Fruit fly (Drosophila melanogaster) whole organism, embryonic: Measurements from ENCODE around the gene CG13766.

ENCODE experiments used
- Abd-B ChIP-seq: fragments of 200-800 bp; sonication (Bioruptor generic); optimal IDR thresholded peaks from 2 replicates; lab custom pipeline; 2018; ENCODE audit warnings: missing biosample characterization, mild to moderate bottlenecking, missing genetic modification characterization, moderate library complexity
- Asciz ChIP-seq: fragments of 200-800 bp; sonication (Bioruptor generic); optimal IDR thresholded peaks from 2 replicates; lab custom pipeline; 2017; ENCODE audit warnings: missing biosample characterization, mild to moderate bottlenecking, missing genetic modification characterization, missing genetic modification reagents
- Bteb2 ChIP-seq: fragments of 200-800 bp; sonication (Bioruptor generic); optimal IDR thresholded peaks from 2 replicates; lab custom pipeline; 2016; ENCODE audit warnings: missing biosample characterization, missing genetic modification characterization
- CG10431 ChIP-seq: fragments of 200-800 bp; sonication (Bioruptor generic); optimal IDR thresholded peaks from 3 replicates; lab custom pipeline; 2018; ENCODE audit warnings: missing biosample characterization, mild to moderate bottlenecking, missing genetic modification characterization
- CG11247 ChIP-seq: fragments of 200-800 bp; sonication (Bioruptor generic); IDR thresholded peaks from 2 replicates; pipeline ENCODE4 v1.3.6; 2022; ENCODE audit warnings: missing biosample characterization, missing genetic modification characterization
- CG11560 ChIP-seq: fragments of 200-800 bp; sonication (Bioruptor generic); IDR thresholded peaks from 3 replicates; pipeline ENCODE4 v1.3.6; 2022; ENCODE audit warnings: missing biosample characterization, missing genetic modification characterization
- CG12104 ChIP-seq: fragments of 200-800 bp; sonication (Bioruptor generic); optimal IDR thresholded peaks from 3 replicates; lab custom pipeline; 2016; ENCODE audit warnings: missing biosample characterization, missing genetic modification characterization
- CG12155 ChIP-seq: fragments of 200-800 bp; sonication (Bioruptor generic); optimal IDR thresholded peaks from 3 replicates; lab custom pipeline; 2016; ENCODE audit warnings: missing biosample characterization, missing genetic modification characterization
- CG12219 ChIP-seq: fragments of 200-800 bp; sonication (Bioruptor generic); optimal IDR thresholded peaks from 3 replicates; lab custom pipeline; 2018; ENCODE audit warnings: missing biosample characterization, mild to moderate bottlenecking, missing genetic modification characterization
- CG12391 ChIP-seq: fragments of 200-800 bp; sonication (Bioruptor generic); optimal IDR thresholded peaks from 3 replicates; lab custom pipeline; 2018; ENCODE audit warnings: missing biosample characterization, mild to moderate bottlenecking, missing genetic modification characterization, moderate library complexity
- CG14860 ChIP-seq: fragments of 200-800 bp; sonication (Bioruptor generic); IDR thresholded peaks from 3 replicates; pipeline ENCODE4 v1.3.6; 2022; ENCODE audit warnings: missing biosample characterization, missing genetic modification characterization; ENCODE audit not compliant: partially characterized antibody
- CG18764 ChIP-seq: fragments of 200-800 bp; sonication (Bioruptor generic); optimal IDR thresholded peaks from 3 replicates; lab custom pipeline; 2016; ENCODE audit warnings: missing biosample characterization, missing genetic modification characterization
- CG30431 ChIP-seq: fragments of 200-800 bp; sonication (Bioruptor generic); optimal IDR thresholded peaks from 2 replicates; lab custom pipeline; 2017; ENCODE audit warnings: missing biosample characterization, missing genetic modification characterization
- CG3065 ChIP-seq: fragments of 200-800 bp; sonication (Bioruptor generic); optimal IDR thresholded peaks from 2 replicates; lab custom pipeline; 2016; ENCODE audit warnings: missing biosample characterization, missing genetic modification characterization
- CG31224 ChIP-seq: fragments of 200-800 bp; sonication (Bioruptor generic); IDR thresholded peaks from 2 replicates; pipeline ENCODE4 v1.3.6; 2022; ENCODE audit warnings: missing biosample characterization, missing genetic modification characterization
- CG31388 ChIP-seq: fragments of 200-800 bp; sonication (Bioruptor generic); optimal IDR thresholded peaks from 2 replicates; lab custom pipeline; 2016; ENCODE audit warnings: missing biosample characterization, missing genetic modification characterization
- CG33213 ChIP-seq: fragments of 200-800 bp; sonication (Bioruptor generic); optimal IDR thresholded peaks from 3 replicates; lab custom pipeline; 2016; ENCODE audit warnings: missing biosample characterization, missing genetic modification characterization
- CG4360 ChIP-seq: fragments of 200-800 bp; sonication (Bioruptor generic); IDR thresholded peaks from 2 replicates; pipeline ENCODE4 v1.3.6; 2022; ENCODE audit warnings: missing biosample characterization, missing genetic modification characterization
- CG5953 ChIP-seq: fragments of 200-800 bp; sonication (Bioruptor generic); IDR thresholded peaks from 2 replicates; pipeline ENCODE4 v1.3.6; 2022; ENCODE audit warnings: missing biosample characterization, missing genetic modification characterization
- CG6854 ChIP-seq: fragments of 200-800 bp; sonication (Bioruptor generic); optimal IDR thresholded peaks from 3 replicates; lab custom pipeline; 2017; ENCODE audit warnings: missing biosample characterization, mild to moderate bottlenecking, missing genetic modification characterization
- CG9215 ChIP-seq: fragments of 200-800 bp; sonication (Bioruptor generic); IDR thresholded peaks from 2 replicates; pipeline ENCODE4 v1.3.6; 2022; ENCODE audit warnings: missing biosample characterization, missing genetic modification characterization
- CG9817 ChIP-seq: fragments of 200-800 bp; sonication (Bioruptor generic); optimal IDR thresholded peaks from 2 replicates; lab custom pipeline; 2018; ENCODE audit warnings: missing biosample characterization, mild to moderate bottlenecking, missing genetic modification characterization, moderate library complexity
- CG9876 ChIP-seq: fragments of 200-800 bp; sonication (Bioruptor generic); optimal IDR thresholded peaks from 2 replicates; lab custom pipeline; 2016; ENCODE audit warnings: missing biosample characterization, missing genetic modification characterization
- CrebB ChIP-seq: fragments of 200-800 bp; sonication (Bioruptor generic); optimal IDR thresholded peaks from 3 replicates; lab custom pipeline; 2018; ENCODE audit warnings: missing biosample characterization, mild to moderate bottlenecking, missing genetic modification characterization
- D19B ChIP-seq: fragments of 200-800 bp; sonication (Bioruptor generic); optimal IDR thresholded peaks from 2 replicates; lab custom pipeline; 2017; ENCODE audit warnings: missing biosample characterization, mild to moderate bottlenecking, missing genetic modification characterization
- Dek ChIP-seq: fragments of 200-800 bp; sonication (Bioruptor generic); optimal IDR thresholded peaks from 3 replicates; lab custom pipeline; 2019; ENCODE audit warnings: missing biosample characterization, mild to moderate bottlenecking, missing genetic modification characterization, moderate library complexity
- Ets65A ChIP-seq: fragments of 200-800 bp; sonication (Bioruptor generic); peaks from one replicate; lab custom pipeline; 2016; ENCODE audit warnings: missing biosample characterization, missing genetic modification characterization
- Med ChIP-seq: fragments of 200-800 bp; sonication (Bioruptor generic); peaks from one replicate; lab custom pipeline; 2016; ENCODE audit warnings: missing biosample characterization, missing genetic modification characterization, mild to moderate bottlenecking, inconsistent platforms, moderate library complexity
- Ssrp ChIP-seq: fragments of 200-800 bp; sonication (Bioruptor generic); optimal IDR thresholded peaks from 2 replicates; lab custom pipeline; 2018; ENCODE audit warnings: missing biosample characterization, mild to moderate bottlenecking, missing genetic modification characterization, moderate library complexity
- Tbp ChIP-seq: fragments of >200 bp; optimal IDR thresholded peaks from 2 replicates; lab custom pipeline; 2018; ENCODE audit warnings: missing biosample characterization, missing genetic modification characterization
- ara ChIP-seq: fragments of 200-800 bp; sonication (Bioruptor generic); IDR thresholded peaks from 2 replicates; pipeline ENCODE4 v1.3.6; 2022; ENCODE audit warnings: missing biosample characterization, missing genetic modification characterization
- bcd ChIP-seq: fragments of 200-800 bp; sonication (Bioruptor generic); optimal IDR thresholded peaks from 2 replicates; lab custom pipeline; 2017; ENCODE audit warnings: missing biosample characterization, mild to moderate bottlenecking, missing genetic modification characterization
- btn ChIP-seq: fragments of 200-800 bp; sonication (Bioruptor generic); optimal IDR thresholded peaks from 2 replicates; lab custom pipeline; 2016; ENCODE audit warnings: missing biosample characterization, missing genetic modification characterization
- cato ChIP-seq: fragments of 200-800 bp; sonication (Bioruptor generic); optimal IDR thresholded peaks from 2 replicates; lab custom pipeline; 2016; ENCODE audit warnings: missing biosample characterization, missing genetic modification characterization, borderline replicate concordance
- da ChIP-seq: fragments of 200-800 bp; sonication (Bioruptor generic); optimal IDR thresholded peaks from 2 replicates; lab custom pipeline; 2016; ENCODE audit warnings: missing biosample characterization, missing genetic modification characterization
- disco-r ChIP-seq: fragments of 200-800 bp; sonication (Bioruptor generic); optimal IDR thresholded peaks from 2 replicates; lab custom pipeline; 2016; ENCODE audit warnings: missing biosample characterization, missing genetic modification characterization
- ems ChIP-seq: fragments of 200-800 bp; sonication (Bioruptor generic); optimal IDR thresholded peaks from 3 replicates; lab custom pipeline; 2016; ENCODE audit warnings: missing biosample characterization, missing genetic modification characterization
- esg ChIP-seq: fragments of 200-800 bp; sonication (Bioruptor generic); conservative IDR thresholded peaks from 2 replicates; pipeline ENCODE4 v1.3.6; 2022; ENCODE audit warnings: missing biosample characterization, missing genetic modification characterization
- gcm2 ChIP-seq: fragments of 200-800 bp; sonication (Bioruptor generic); optimal IDR thresholded peaks from 2 replicates; lab custom pipeline; 2016; ENCODE audit warnings: missing biosample characterization, missing genetic modification characterization
- insv ChIP-seq, 2 experiments: fragments of 200-800 bp; sonication (Bioruptor generic); optimal IDR thresholded peaks; 3 replicates each; lab custom pipeline; 2016 to 2018; ENCODE audit warnings: missing biosample characterization in 2 of 2, missing genetic modification characterization in 2 of 2
- lola ChIP-seq, 3 experiments: fragments of >200 bp in 2 of 3; fragments of 200-800 bp in 1 of 3; sonication (Bioruptor generic) in 1 of 3; optimal IDR thresholded peaks; 2 replicates each; lab custom pipeline; 2017 to 2019; ENCODE audit warnings: missing biosample characterization in 3 of 3, missing genetic modification characterization in 3 of 3, mild to moderate bottlenecking in 1 of 3, moderate library complexity in 1 of 3
- ro ChIP-seq: fragments of 200-800 bp; sonication (Bioruptor generic); IDR thresholded peaks from 2 replicates; pipeline ENCODE4 v1.3.6; 2022; ENCODE audit warnings: missing biosample characterization, missing genetic modification characterization
- row ChIP-seq: fragments of 200-800 bp; sonication (Bioruptor generic); IDR thresholded peaks from 3 replicates; pipeline ENCODE4 v1.3.6; 2022; ENCODE audit warnings: missing biosample characterization, missing genetic modification characterization
- sc ChIP-seq, 3 experiments: fragments of >200 bp in 2 of 3; fragments of 200-800 bp in 1 of 3; sonication (Bioruptor generic) in 1 of 3; optimal IDR thresholded peaks; 2 replicates in 2 of 3; 3 replicates in 1 of 3; lab custom pipeline; 2017; ENCODE audit warnings: mild to moderate bottlenecking in 1 of 3, missing biosample characterization in 1 of 3, missing genetic modification characterization in 1 of 3, missing genetic modification reagents in 1 of 3
- sens-2 ChIP-seq: fragments of 200-800 bp; sonication (Bioruptor generic); IDR thresholded peaks from 2 replicates; pipeline ENCODE4 v1.3.6; 2022; ENCODE audit warnings: missing biosample characterization, missing genetic modification characterization
- tll ChIP-seq, 2 experiments: fragments of 200-800 bp in 1 of 2; fragments of >200 bp in 1 of 2; sonication (Bioruptor generic) in 1 of 2; optimal IDR thresholded peaks; 2 replicates each; lab custom pipeline; 2017 to 2019; ENCODE audit warnings: missing biosample characterization in 2 of 2, missing genetic modification characterization in 2 of 2, mild to moderate bottlenecking in 1 of 2, moderate library complexity in 1 of 2
- vfl ChIP-seq: fragments of 200-800 bp; sonication (Bioruptor generic); optimal IDR thresholded peaks from 2 replicates; lab custom pipeline; 2016; ENCODE audit warnings: missing biosample characterization, missing genetic modification characterization
- zen ChIP-seq: fragments of 200-800 bp; sonication (Bioruptor generic); optimal IDR thresholded peaks from 3 replicates; lab custom pipeline; 2018; ENCODE audit warnings: missing biosample characterization, mild to moderate bottlenecking, missing genetic modification characterization, moderate library complexity

The CG13766 gene

DNA sequence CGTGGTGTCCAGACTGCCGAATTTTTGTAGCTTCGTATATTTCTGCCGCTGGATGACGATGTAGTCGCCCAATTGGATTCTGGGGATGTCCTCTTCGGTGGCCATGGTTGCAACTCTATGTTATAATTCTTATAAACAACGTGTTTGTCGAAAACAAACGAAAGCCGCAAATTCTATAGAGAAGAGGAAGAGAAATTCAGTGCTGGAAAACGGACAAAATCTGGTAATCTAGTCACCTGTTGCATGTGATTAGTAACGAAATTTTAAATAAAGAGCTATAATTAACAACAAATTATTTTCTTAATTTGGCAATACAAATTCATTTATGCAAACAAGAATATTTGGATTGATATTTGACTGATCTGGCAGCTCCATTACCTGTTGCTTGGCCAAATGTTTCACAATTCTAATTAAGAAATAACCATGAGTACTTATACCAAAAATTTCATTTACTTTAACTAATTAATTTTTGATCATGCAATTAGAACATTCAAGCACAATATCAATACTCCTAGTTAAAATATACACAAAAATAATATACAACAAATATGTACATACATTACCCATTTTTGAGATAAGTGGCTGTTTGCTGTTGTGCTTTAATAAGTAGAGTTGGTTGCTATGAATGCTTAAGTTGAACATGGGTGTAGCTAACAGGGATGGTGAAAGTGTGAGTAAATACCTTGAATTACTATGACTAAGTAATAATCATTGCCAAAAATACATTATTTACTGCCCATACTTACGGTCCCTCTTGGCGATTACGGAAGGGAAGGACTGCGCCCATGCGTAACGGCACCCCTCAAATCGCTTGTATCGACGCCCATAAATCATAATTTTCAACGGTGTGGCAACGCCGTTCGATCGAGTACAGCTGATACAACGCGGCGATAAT is 4.3 kb downstream of the CG13766 start, which contains the start of the genes Trmt6 and Ent2 (continued):
- TF ChIP-seq CrebB (tag; lab: Kevin White, UChicago) (peak; percentile 85), gcm2 (GFP tag; lab: Kevin White, UChicago) (peak; percentile 90), CG12155 (GFP tag; lab: Kevin White, UChicago) (peak; percentile 96), da (GFP tag; lab: Kevin White, UChicago) (peak; percentile 92), CG9817 (tag; lab: Kevin White, UChicago) (peak; percentile 97), ems (GFP tag; lab: Kevin White, UChicago) (peak; percentile 96), CG18764 (GFP tag; lab: Kevin White, UChicago) (peak; percentile 91), ro (GFP tag; lab: Robert Waterston, UW) (peak; percentile 90), lola (GFP tag; optimal IDR thresholded peaks at IDR 0.05; lab: Kevin White, UChicago) (peak in 1 of 3 experiments; percentile 87), CG31388 (GFP tag; lab: Kevin White, UChicago) (peak; percentile 80), CG5953 (GFP tag; lab: Robert Waterston, UW) (peak; percentile 94), Ets65A (GFP tag; lab: Kevin White, UChicago) (peak; percentile 100), vfl (GFP tag; lab: Kevin White, UChicago) (peak; percentile 93), sc (optimal IDR thresholded peaks at IDR 0.05; lab: Kevin White, UChicago) (no peak), sc (GFP tag; optimal IDR thresholded peaks at IDR 0.05; lab: Kevin White, UChicago) (peak; percentile 78), Med (GFP tag; lab: Kevin White, UChicago) (peak; percentile 100), btn (GFP tag; lab: Kevin White, UChicago) (peak; percentile 91), esg (peak; percentile 96), CG12219 (GFP tag; lab: Kevin White, UChicago) (peak; percentile 92), row (GFP tag; lab: Robert Waterston, UW) (peak; percentile 98), CG30431 (GFP tag; lab: Kevin White, UChicago) (peak; percentile 95), Bteb2 (GFP tag; lab: Kevin White, UChicago) (peak; percentile 85), CG11247 (peak; percentile 97), D19B (GFP tag; lab: Kevin White, UChicago) (peak; percentile 90), tll (GFP tag; optimal IDR thresholded peaks at IDR 0.05; lab: Kevin White, UChicago) (peak in 1 of 2 experiments; percentile 29), CG14860 (GFP tag; lab: Robert Waterston, UW) (no peak), sens-2 (peak; percentile 92), CG4360 (GFP tag; lab: Robert Waterston, UW) (peak; percentile 80), CG31224 (peak; percentile 95), CG11560 (tag; lab: Robert Waterston, UW) (peak; percentile 91), Asciz (GFP tag; lab: Kevin White, UChicago) (peak; percentile 90), CG9876 (GFP tag; lab: Kevin White, UChicago) (peak; percentile 95), bcd (GFP tag; lab: Kevin White, UChicago) (peak; percentile 96), CG3065 (peak; percentile 89), cato (GFP tag; lab: Kevin White, UChicago) (peak; percentile 89), ara (GFP tag; lab: Robert Waterston, UW) (peak; percentile 97), CG9215 (peak; percentile 96), Dek (tag; lab: Kevin White, UChicago) (peak; percentile 90), Abd-B (peak; percentile 97), Ssrp (peak; percentile 93), CG12104 (GFP tag; lab: Kevin White, UChicago) (peak; percentile 85), CG10431 (GFP tag; lab: Kevin White, UChicago) (peak; percentile 65), zen (tag; lab: Kevin White, UChicago) (peak; percentile 88), disco-r (peak; percentile 91), CG6854 (GFP tag; lab: Kevin White, UChicago) (peak; percentile 80), Tbp (GFP tag; lab: Kevin White, UChicago) (no peak), insv (GFP tag; optimal IDR thresholded peaks at IDR 0.05; lab: Kevin White, UChicago) (peak in 1 of 2 experiments; percentile 50), CG33213 (peak; percentile 92), CG12391 (tag; lab: Kevin White, UChicago) (peak; percentile 91)
